Worm (Caenorhabditis elegans) whole organism, L4/young adult: ENCODE data around the gene lgc-28.

Source experiments
- W03F9.2 ChIP-seq: fragments of 150-350 bp; optimal IDR thresholded peaks from 2 replicates; lab custom pipeline; 2014; ENCODE audit warnings: missing biosample characterization, missing genetic modification characterization
- dao-5 ChIP-seq: sonication (generic microtip); optimal IDR thresholded peaks from 2 replicates; lab custom pipeline; 2016; ENCODE audit warnings: missing genotype, missing genetic modification characterization, moderate library complexity, missing compliant biosample characterization
- him-1 ChIP-seq: sonication (generic microtip); optimal IDR thresholded peaks from 2 replicates; lab custom pipeline; 2016; ENCODE audit warnings: missing genotype, missing genetic modification reagents, missing genetic modification characterization, missing compliant biosample characterization

- no peak for TF ChIP-seq W03F9.2 (tag; lab: Kevin White, UChicago)
- TF ChIP-seq him-1 (tag; lab: Kevin White, UChicago): no peak
- no peak for TF ChIP-seq dao-5 (tag; lab: Kevin White, UChicago)
Measured at ce11 chrII:2611009-2611408, 13.9 kb upstream of the lgc-28 start.
